Worm (Caenorhabditis elegans) whole organism, dauer: ENCODE data around the gene cest-32.

Source experiments
- unc-62 ChIP-seq: sonication (generic microtip); optimal IDR thresholded peaks from 2 replicates; lab custom pipeline; 2017; ENCODE audit warnings: missing biosample characterization, missing genetic modification reagents, missing genetic modification characterization

cest-32 gene

ce11 chrV:5233777-5234176 lies at the start of gene cest-32:
Gene cest-32 (minus strand): TSS chrV:5233891.
- TF ChIP-seq unc-62 (GFP tag; lab: Kevin White, UChicago): no peak

- TF ChIP-seq unc-62 (GFP tag; lab: Kevin White, UChicago): no peak
Observed at ce11 chrV:5278001-5278400, 44.3 kb upstream of the cest-32 start, which contains the start of gene B0238.9. Gene B0238.9 (minus strand): TSS chrV:5278101.

ce11 chrV:5275426-5276007 lies 41.8 kb upstream of the cest-32 start:
- no peak for TF ChIP-seq unc-62 (GFP tag; lab: Kevin White, UChicago)

ce11 chrV:5274974-5275373 lies 41.3 kb upstream of the cest-32 start:
- no peak for TF ChIP-seq unc-62 (GFP tag; lab: Kevin White, UChicago)

ce11 chrV:5273770-5274169 lies 40.1 kb upstream of the cest-32 start, which contains the start of gene natc-2:
Gene natc-2 (plus strand): TSS chrV:5274070.
- TF ChIP-seq unc-62 (GFP tag; lab: Kevin White, UChicago): no peak

- no peak for TF ChIP-seq unc-62 (GFP tag; lab: Kevin White, UChicago)
Observed at ce11 chrV:5273241-5273640, 39.5 kb upstream of the cest-32 start.

ce11 chrV:5272619-5273074 lies 39.0 kb upstream of the cest-32 start:
- TF ChIP-seq unc-62 (GFP tag; lab: Kevin White, UChicago): no peak

- TF ChIP-seq unc-62 (GFP tag; lab: Kevin White, UChicago): no peak
Observed at ce11 chrV:5272034-5272433, 38.3 kb upstream of the cest-32 start.

- no peak for TF ChIP-seq unc-62 (GFP tag; lab: Kevin White, UChicago)
Observed at ce11 chrV:5271487-5271886, 37.8 kb upstream of the cest-32 start.

- no peak for TF ChIP-seq unc-62 (GFP tag; lab: Kevin White, UChicago)
Observed at ce11 chrV:5269024-5269535, 35.4 kb upstream of the cest-32 start, which contains the start of gene penr-1. Gene penr-1 (plus strand): TSS chrV:5269485.

ce11 chrV:5265581-5265980 lies 31.9 kb upstream of the cest-32 start, which contains the start of the genes srt-69 and B0238.12:
Gene srt-69 (minus strand): TSS chrV:5265681.
Gene B0238.12 (plus strand): TSS chrV:5265844.
- TF ChIP-seq unc-62 (GFP tag; lab: Kevin White, UChicago): no peak

- no peak for TF ChIP-seq unc-62 (GFP tag; lab: Kevin White, UChicago)
Observed at ce11 chrV:5262999-5263398, 29.3 kb upstream of the cest-32 start, which contains the start of gene cest-30. Gene cest-30 (minus strand): TSS chrV:5263099.

- TF ChIP-seq unc-62 (GFP tag; lab: Kevin White, UChicago): no peak
Observed at ce11 chrV:5259448-5259847, 25.8 kb upstream of the cest-32 start, which contains the start of gene srt-70. Gene srt-70 (minus strand): TSS chrV:5259548.

- no peak for TF ChIP-seq unc-62 (GFP tag; lab: Kevin White, UChicago)
Observed at ce11 chrV:5257358-5257757, 23.7 kb upstream of the cest-32 start, which contains the start of gene srt-67. Gene srt-67 (minus strand): TSS chrV:5257458.

- TF ChIP-seq unc-62 (GFP tag; lab: Kevin White, UChicago): no peak
Observed at ce11 chrV:5252016-5252415, 18.3 kb upstream of the cest-32 start, which contains the start of gene srt-68. Gene srt-68 (minus strand): TSS chrV:5252116.

ce11 chrV:5243036-5243435 lies 9.3 kb upstream of the cest-32 start, which contains the start of gene cest-35.1:
Gene cest-35.1 (minus strand): TSS chrV:5243136.
- TF ChIP-seq unc-62 (GFP tag; lab: Kevin White, UChicago): no peak

ce11 chrV:5239903-5240302 lies 6.2 kb upstream of the cest-32 start, which contains the start of gene B0238.15:
Gene B0238.15 (plus strand): TSS chrV:5240203.
- TF ChIP-seq unc-62 (GFP tag; lab: Kevin White, UChicago): no peak
